Fruit fly (Drosophila melanogaster): ENCODE measurements around the gene mtrm.

Gene mtrm

dm6 chr3L:8441745-8442575 is 29.1 kb downstream of the mtrm start, which contains the start of gene Unr (continued):
- TF ChIP-seq CG12391 (tag; optimal IDR thresholded peaks at IDR 0.05), result peak; percentile 79
- no peak for TF ChIP-seq danr (GFP tag; IDR thresholded peaks at IDR 0.05)
- peak; percentile 50; the same call in 1 of the 2 replicates for TF ChIP-seq ttk (GFP tag; IDR thresholded peaks at IDR 0.05)
- peak; percentile 63 for TF ChIP-seq CG4820 (GFP tag; optimal IDR thresholded peaks at IDR 0.05)
- TF ChIP-seq Kr (GFP tag; optimal IDR thresholded peaks at IDR 0.05), result no peak
- peak; percentile 67 for TF ChIP-seq CG13775 (GFP tag; optimal IDR thresholded peaks at IDR 0.05)
- TF ChIP-seq jigr1 (GFP tag; IDR thresholded peaks at IDR 0.05), result no peak
- 0 out of 2 replicates have a peak, but pooled peaks have one; percentile 13 for TF ChIP-seq toy (GFP tag; IDR thresholded peaks at IDR 0.05)
- TF ChIP-seq CG31441 (GFP tag; IDR thresholded peaks at IDR 0.05), result peak; percentile 73
- TF ChIP-seq B-H1 (GFP tag; IDR thresholded peaks at IDR 0.05), result peak; percentile 79
- peak; percentile 67 for TF ChIP-seq ewg (GFP tag; optimal IDR thresholded peaks at IDR 0.05)
- TF ChIP-seq Optix (GFP tag; IDR thresholded peaks at IDR 0.05), result no peak; the same call in 1 of the 3 replicates
- TF ChIP-seq Mes4 (GFP tag; optimal IDR thresholded peaks at IDR 0.05), result peak; percentile 69
- TF ChIP-seq Atf3 (GFP tag; optimal IDR thresholded peaks at IDR 0.05), result peak; percentile 74
- no peak for TF ChIP-seq vnd (GFP tag; IDR thresholded peaks at IDR 0.05; ENCODE audit: partially characterized antibody)
- TF ChIP-seq cg (GFP tag; optimal IDR thresholded peaks at IDR 0.05), result peak; percentile 97
- no peak for TF ChIP-seq CG1832 (GFP tag; optimal IDR thresholded peaks at IDR 0.05)
- no peak for TF ChIP-seq ham (GFP tag; IDR thresholded peaks at IDR 0.05)
- peak; percentile 65 for TF ChIP-seq CG6854 (GFP tag; optimal IDR thresholded peaks at IDR 0.05)
- peak; percentile 96 for TF ChIP-seq Elba2 (GFP tag; optimal IDR thresholded peaks at IDR 0.05)
- peak; percentile 73 for TF ChIP-seq Atf-2 (GFP tag; optimal IDR thresholded peaks at IDR 0.05)
- TF ChIP-seq CG6765 (GFP tag; optimal IDR thresholded peaks at IDR 0.05), result peak; percentile 65
- no peak for TF ChIP-seq CG17186 (GFP tag; optimal IDR thresholded peaks at IDR 0.05)
- peak; percentile 53 for TF ChIP-seq eyg (GFP tag; optimal IDR thresholded peaks at IDR 0.05)
- TF ChIP-seq pfk (GFP tag; optimal IDR thresholded peaks at IDR 0.05), result peak; percentile 21
- no peak for TF ChIP-seq eve (GFP tag; optimal IDR thresholded peaks at IDR 0.05)
- TF ChIP-seq sisA (GFP tag; IDR thresholded peaks at IDR 0.05), result peak; percentile 78
- 0 out of 3 replicates have a peak, but pooled peaks have one; percentile 24 for TF ChIP-seq CG11093 (GFP tag; IDR thresholded peaks at IDR 0.05)
- peak in 2 of 3 experiments; percentile 28 to 51 for TF ChIP-seq Stat92E (GFP tag; optimal IDR thresholded peaks at IDR 0.05)
- peak; percentile 46; the same call in 1 of the 2 replicates for TF ChIP-seq E2f2 (GFP tag; IDR thresholded peaks at IDR 0.05)
- TF ChIP-seq CG34422 (GFP tag; IDR thresholded peaks at IDR 0.05), result peak; percentile 91
- TF ChIP-seq zf30C (GFP tag; optimal IDR thresholded peaks at IDR 0.05), result peak; percentile 46
- no peak for TF ChIP-seq D (optimal IDR thresholded peaks at IDR 0.05)
- peak; percentile 41 for TF ChIP-seq D (GFP tag; optimal IDR thresholded peaks at IDR 0.05)
- TF ChIP-seq H2.0 (GFP tag; IDR thresholded peaks at IDR 0.05), result peak; percentile 80

- TF ChIP-seq unpg (GFP tag; optimal IDR thresholded peaks at IDR 0.05), result peak; percentile 27
- peak; percentile 41 for TF ChIP-seq CG10959 (GFP tag; IDR thresholded peaks at IDR 0.05)
- TF ChIP-seq E2f2 (GFP tag; IDR thresholded peaks at IDR 0.05), result peak; percentile 27; the same call in 1 of the 2 replicates
- TF ChIP-seq CG14014 (GFP tag; IDR thresholded peaks at IDR 0.05), result peak; percentile 49; the same call in 1 of the 2 replicates
- no peak for TF ChIP-seq psq (GFP tag; optimal IDR thresholded peaks at IDR 0.05)
- TF ChIP-seq CG13424 (tag; optimal IDR thresholded peaks at IDR 0.05), result peak; percentile 17
- TF ChIP-seq Xrp1 (GFP tag; IDR thresholded peaks at IDR 0.05), result peak; percentile 69; the same call in 1 of the 2 replicates
- peak; percentile 71 for TF ChIP-seq CG11695 (GFP tag; IDR thresholded peaks at IDR 0.05)
- TF ChIP-seq Dfd (GFP tag; optimal IDR thresholded peaks at IDR 0.05), result no peak
- TF ChIP-seq seq (GFP tag; IDR thresholded peaks at IDR 0.05), result 0 out of 2 replicates have a peak, but pooled peaks have one; percentile 33
- no peak for TF ChIP-seq CG16813 (GFP tag; IDR thresholded peaks at IDR 0.05; ENCODE audit: partially characterized antibody)
- TF ChIP-seq nom (GFP tag; optimal IDR thresholded peaks at IDR 0.05), result peak; percentile 33
- TF ChIP-seq nerfin-1 (tag; optimal IDR thresholded peaks at IDR 0.05), result peak; percentile 48
- TF ChIP-seq ewg (GFP tag; optimal IDR thresholded peaks at IDR 0.05), result no peak
- TF ChIP-seq ttk (GFP tag; IDR thresholded peaks at IDR 0.05), result peak; percentile 47; the same call in 1 of the 2 replicates
- peak; percentile 34 for TF ChIP-seq CG12391 (tag; optimal IDR thresholded peaks at IDR 0.05)
- TF ChIP-seq CG10654 (GFP tag; optimal IDR thresholded peaks at IDR 0.05), result peak; percentile 36
- no peak for TF ChIP-seq knrl (GFP tag; IDR thresholded peaks at IDR 0.05; ENCODE audit: partially characterized antibody)
- no peak for TF ChIP-seq gro (GFP tag; optimal IDR thresholded peaks at IDR 0.05)
These were observed 32.2 kb downstream of the mtrm start for dm6 chr3L:8445027-8445426.
